Worm (Caenorhabditis elegans): ENCODE data around the gene srx-135.

srx-135 gene

ce11 chrV:13858906-13859305 lies at the start of gene srx-135:
Gene srx-135 (plus strand): TSS chrV:13859206.
- TF ChIP-seq eyg-1 (tag; optimal IDR thresholded peaks at IDR 0.05) (no peak), zip-5 (tag; optimal IDR thresholded peaks at IDR 0.05) (no peak), ets-4 (tag; optimal IDR thresholded peaks at IDR 0.05) (no peak), K09A11.1 (tag; optimal IDR thresholded peaks at IDR 0.05; ENCODE audit: insufficient read depth) (no peak), sox-4 (tag; optimal IDR thresholded peaks at IDR 0.05) (no peak), K02D7.2 (tag; optimal IDR thresholded peaks at IDR 0.05) (no peak), hlh-13 (GFP tag; optimal IDR thresholded peaks at IDR 0.05) (no peak), ceh-31 (tag; optimal IDR thresholded peaks at IDR 0.05) (no peak), ceh-9 (tag; optimal IDR thresholded peaks at IDR 0.05) (no peak), unc-55 (GFP tag; optimal IDR thresholded peaks at IDR 0.05) (no peak), odd-2 (tag; optimal IDR thresholded peaks at IDR 0.05) (no peak), pqm-1 (tag; optimal IDR thresholded peaks at IDR 0.05) (no peak), hlh-30 (tag; optimal IDR thresholded peaks at IDR 0.05; ENCODE audit: insufficient read depth) (no peak), pros-1 (tag; optimal IDR thresholded peaks at IDR 0.05) (no peak), Y22D7AL.16 (tag; optimal IDR thresholded peaks at IDR 0.05) (no peak), che-1 (tag; optimal IDR thresholded peaks at IDR 0.05) (no peak), nhr-11 (tag; optimal IDR thresholded peaks at IDR 0.05) (no peak), ceh-24 (tag; optimal IDR thresholded peaks at IDR 0.05) (no peak), ceh-19 (GFP tag; optimal IDR thresholded peaks at IDR 0.05) (no peak), ttx-3 (tag; optimal IDR thresholded peaks at IDR 0.05) (no peak)

DNA sequence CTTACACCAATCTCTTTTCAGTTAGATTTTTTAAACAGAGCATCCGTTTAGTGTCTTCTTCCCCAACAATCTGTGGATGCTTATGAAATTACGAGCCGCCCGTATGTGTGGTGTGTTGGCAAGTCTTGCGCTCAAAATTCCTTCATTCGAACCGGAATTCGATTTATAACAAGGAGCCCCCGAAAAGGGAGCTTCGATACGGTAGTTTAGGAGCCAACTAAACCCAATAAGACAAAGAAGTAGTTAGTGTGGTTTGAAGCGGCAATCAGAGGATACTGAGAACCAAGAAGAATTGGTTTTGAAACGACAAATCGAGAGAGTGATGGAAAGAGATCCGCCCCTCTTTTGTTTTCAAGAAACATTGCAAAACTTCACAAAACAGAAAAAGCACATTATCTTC lies 46.7 kb upstream of the srx-135 start:
- peak; percentile 68 for TF ChIP-seq unc-42 (tag; optimal IDR thresholded peaks at IDR 0.05)
- TF ChIP-seq ceh-30 (tag; optimal IDR thresholded peaks at IDR 0.05), result no peak

ce11 chrV:13812931-13813330 lies 46.1 kb upstream of the srx-135 start, which contains the start of gene ceh-24:
Gene ceh-24 (plus strand): TSS chrV:13813231.
- no peak for TF ChIP-seq npax-4 (tag; optimal IDR thresholded peaks at IDR 0.05)
- no peak for TF ChIP-seq odd-2 (tag; optimal IDR thresholded peaks at IDR 0.05)
- TF ChIP-seq unc-3 (GFP tag; conservative IDR thresholded peaks at IDR 0.05), result no peak
- TF ChIP-seq unc-3 (tag; optimal IDR thresholded peaks at IDR 0.05), result no peak
- no peak for TF ChIP-seq nfya-1 (tag; optimal IDR thresholded peaks at IDR 0.05)
- no peak for TF ChIP-seq elt-2 (tag; optimal IDR thresholded peaks at IDR 0.05)
- TF ChIP-seq nhr-232 (tag; optimal IDR thresholded peaks at IDR 0.05), result no peak
- no peak for TF ChIP-seq lin-11 (tag; optimal IDR thresholded peaks at IDR 0.05)
- no peak for TF ChIP-seq fkh-10 (GFP tag; optimal IDR thresholded peaks at IDR 0.05)

DNA sequence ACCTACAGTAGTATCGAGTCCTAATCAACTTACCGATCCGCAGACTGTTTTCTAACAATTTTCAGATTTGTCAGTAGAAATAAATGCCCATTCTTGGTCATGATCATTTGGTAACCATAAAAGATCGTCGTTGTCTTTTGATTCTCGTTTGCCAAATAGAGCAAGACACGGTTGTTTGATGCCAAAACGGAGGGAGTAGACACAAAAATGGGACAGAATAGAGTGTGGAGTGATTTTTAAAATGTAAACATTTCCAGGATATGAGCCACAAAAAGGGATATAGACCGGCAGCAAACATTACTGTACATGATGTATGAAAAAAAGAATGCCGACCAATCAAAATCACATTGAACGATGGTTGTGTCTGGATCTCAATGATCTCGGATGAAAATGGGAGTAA lies 42.1 kb upstream of the srx-135 start, which contains the start of gene F55B12.2:
Gene F55B12.2, minus strand, starts transcription at position 101 of the 400 bp plus-strand sequence.
- TF ChIP-seq npax-4 (tag; optimal IDR thresholded peaks at IDR 0.05) (no peak), pros-1 (tag; optimal IDR thresholded peaks at IDR 0.05) (no peak), pax-1 (tag; optimal IDR thresholded peaks at IDR 0.05) (no peak), C08G9.2 (tag; optimal IDR thresholded peaks at IDR 0.05) (no peak), ztf-16 (tag; optimal IDR thresholded peaks at IDR 0.05) (no peak), K02D7.2 (tag; optimal IDR thresholded peaks at IDR 0.05) (no peak)

- no peak for TF ChIP-seq C08G9.2 (tag; optimal IDR thresholded peaks at IDR 0.05)
- TF ChIP-seq madf-2 (tag; optimal IDR thresholded peaks at IDR 0.05), result no peak
- peak; percentile 19 for TF ChIP-seq tbx-2 (tag; optimal IDR thresholded peaks at IDR 0.05)
- peak; percentile 41 for TF ChIP-seq elt-2 (tag; optimal IDR thresholded peaks at IDR 0.05)
- no peak for TF ChIP-seq hlh-8 (tag; optimal IDR thresholded peaks at IDR 0.05)
- TF ChIP-seq unc-86 (tag; optimal IDR thresholded peaks at IDR 0.05), result no peak
- TF ChIP-seq lim-6 (tag; optimal IDR thresholded peaks at IDR 0.05), result no peak
- TF ChIP-seq ztf-16 (tag; optimal IDR thresholded peaks at IDR 0.05), result no peak
- no peak for TF ChIP-seq hlh-13 (GFP tag; optimal IDR thresholded peaks at IDR 0.05)
- no peak for TF ChIP-seq pha-2 (tag; optimal IDR thresholded peaks at IDR 0.05)
- TF ChIP-seq eyg-1 (tag; optimal IDR thresholded peaks at IDR 0.05), result no peak
- no peak for TF ChIP-seq ceh-18 (tag; optimal IDR thresholded peaks at IDR 0.05)
- TF ChIP-seq pqm-1 (tag; optimal IDR thresholded peaks at IDR 0.05), result no peak
- no peak for TF ChIP-seq ets-4 (tag; optimal IDR thresholded peaks at IDR 0.05)
- peak; percentile 7 for TF ChIP-seq ceh-48 (tag; optimal IDR thresholded peaks at IDR 0.05)
- TF ChIP-seq unc-55 (GFP tag; optimal IDR thresholded peaks at IDR 0.05), result no peak
- TF ChIP-seq zip-5 (tag; optimal IDR thresholded peaks at IDR 0.05), result no peak
- TF ChIP-seq ceh-14 (tag; optimal IDR thresholded peaks at IDR 0.05), result no peak
- TF ChIP-seq dve-1 (tag; optimal IDR thresholded peaks at IDR 0.05), result no peak
- TF ChIP-seq che-1 (tag; optimal IDR thresholded peaks at IDR 0.05), result no peak
- TF ChIP-seq ceh-30 (tag; optimal IDR thresholded peaks at IDR 0.05), result no peak
- TF ChIP-seq F13H6.1 (tag; optimal IDR thresholded peaks at IDR 0.05), result no peak
- peak; percentile 25 for TF ChIP-seq nfya-1 (tag; optimal IDR thresholded peaks at IDR 0.05)
- no peak for TF ChIP-seq sox-4 (tag; optimal IDR thresholded peaks at IDR 0.05)
These were observed 40.1 kb upstream of the srx-135 start, which contains the start of gene sel-10 for ce11 chrV:13818824-13819408. Gene sel-10 (plus strand): TSS chrV:13819361.
